Worm (Caenorhabditis elegans) whole organism, young adult: ENCODE results near the gene F59G1.4.

ENCODE experiments used
- F22D6.2 ChIP-seq: sonication (generic microtip); optimal IDR thresholded peaks from 2 replicates; lab custom pipeline; 2016; ENCODE audit warnings: mild to moderate bottlenecking, missing genetic modification characterization, missing compliant biosample characterization
- F23B12.7 ChIP-seq: sonication (generic microtip); optimal IDR thresholded peaks from 2 replicates; lab custom pipeline; 2017; ENCODE audit warnings: missing genetic modification characterization, mild to moderate bottlenecking, missing compliant biosample characterization, antibody characterized with exemption, moderate library complexity; ENCODE audit not compliant: insufficient read depth
- F33H1.4 ChIP-seq: fragments of 200-800 bp; sonication (Bioruptor generic); IDR thresholded peaks from 2 replicates; pipeline ENCODE4 v1.3.6; 2022; ENCODE audit warnings: missing genetic modification reagents, missing genetic modification characterization, missing compliant biosample characterization
- Y53G8AR.9 ChIP-seq: fragments of 200-800 bp; sonication (Bioruptor generic); conservative IDR thresholded peaks from 2 replicates; pipeline ENCODE4 v1.3.6; 2022; ENCODE audit warnings: missing genetic modification reagents, missing genetic modification characterization, missing compliant biosample characterization
- Y56A3A.18 ChIP-seq: fragments of 200-800 bp; sonication (Bioruptor generic); IDR thresholded peaks from 2 replicates; pipeline ENCODE4 v1.3.6; 2022; ENCODE audit warnings: missing genetic modification reagents, missing genetic modification characterization, missing compliant biosample characterization
- ama-1 ChIP-seq, 3 experiments: fragments of 150-350 bp in 1 of 3; sonication (generic microtip) in 2 of 3; optimal IDR thresholded peaks; 2 replicates each; lab custom pipeline; 2014 to 2018; ENCODE audit warnings: missing biosample characterization in 2 of 3, missing genetic modification characterization in 2 of 3, missing genetic modification reagents in 2 of 3
- attf-3 ChIP-seq: fragments of 200-800 bp; sonication (Bioruptor generic); conservative IDR thresholded peaks from 2 replicates; pipeline ENCODE4 v1.3.6; 2022; ENCODE audit warnings: missing genetic modification reagents, missing genetic modification characterization, missing compliant biosample characterization
- cebp-1 ChIP-seq, 2 experiments: fragments of 200-800 bp in 1 of 2; sonication (Bioruptor generic) in 1 of 2; sonication (generic microtip) in 1 of 2; IDR thresholded peaks in 1 of 2; optimal IDR thresholded peaks in 1 of 2; 2 replicates each; pipeline versions ENCODE4 v1.3.6 to Lab custom; 2017 to 2022; ENCODE audit warnings: missing compliant biosample characterization in 2 of 2, missing genetic modification characterization in 2 of 2, mild to moderate bottlenecking in 1 of 2, missing genetic modification reagents in 1 of 2, moderate library complexity in 1 of 2
- ceh-100 ChIP-seq: fragments of 200-800 bp; sonication (Bioruptor generic); IDR thresholded peaks from 2 replicates; pipeline ENCODE4 v1.3.6; 2022; ENCODE audit warnings: missing genetic modification reagents, missing genetic modification characterization, missing compliant biosample characterization
- ceh-40 ChIP-seq: fragments of 200-800 bp; sonication (Bioruptor generic); IDR thresholded peaks from 2 replicates; pipeline ENCODE4 v1.3.6; 2022; ENCODE audit warnings: missing genetic modification characterization, missing compliant biosample characterization
- ceh-91 ChIP-seq: fragments of 200-800 bp; sonication (Bioruptor generic); IDR thresholded peaks from 2 replicates; pipeline ENCODE4 v1.3.6; 2022; ENCODE audit warnings: missing genetic modification reagents, missing genetic modification characterization, missing compliant biosample characterization
- die-1 ChIP-seq: sonication (generic microtip); optimal IDR thresholded peaks from 2 replicates; lab custom pipeline; 2016; ENCODE audit warnings: missing genotype, mild to moderate bottlenecking, missing genetic modification characterization, missing compliant biosample characterization
- dox-1 ChIP-seq: fragments of 200-800 bp; sonication (Bioruptor generic); IDR thresholded peaks from 2 replicates; pipeline ENCODE4 v1.3.6; 2022; ENCODE audit warnings: missing genetic modification reagents, missing genetic modification characterization, missing compliant biosample characterization
- dpff-1 ChIP-seq: sonication (generic microtip); optimal IDR thresholded peaks from 2 replicates; lab custom pipeline; 2017; ENCODE audit warnings: mild to moderate bottlenecking, missing genetic modification characterization, missing compliant biosample characterization
- ets-4 ChIP-seq: fragments of 200-800 bp; sonication (Bioruptor generic); optimal IDR thresholded peaks from 2 replicates; lab custom pipeline; 2018; ENCODE audit warnings: mild to moderate bottlenecking, missing genetic modification characterization, missing compliant biosample characterization
- hlh-12 ChIP-seq: sonication (generic microtip); optimal IDR thresholded peaks from 2 replicates; lab custom pipeline; 2016; ENCODE audit warnings: missing genetic modification characterization, missing compliant biosample characterization
- hmg-1.2 ChIP-seq: fragments of 200-800 bp; sonication (Bioruptor generic); IDR thresholded peaks from 2 replicates; pipeline ENCODE4 v1.3.6; 2022; ENCODE audit warnings: missing genetic modification reagents, missing genetic modification characterization, missing compliant biosample characterization
- lin-40 ChIP-seq: sonication (generic microtip); optimal IDR thresholded peaks from 2 replicates; lab custom pipeline; 2016; ENCODE audit warnings: missing genetic modification characterization, mild to moderate bottlenecking, missing compliant biosample characterization, missing genotype, missing genetic modification reagents
- lsl-1 ChIP-seq: fragments of 200-800 bp; sonication (Bioruptor generic); optimal IDR thresholded peaks from 2 replicates; lab custom pipeline; 2018; ENCODE audit warnings: mild to moderate bottlenecking, missing genetic modification characterization, moderate library complexity, missing compliant biosample characterization
- madf-6 ChIP-seq: fragments of 200-800 bp; sonication (Bioruptor generic); IDR thresholded peaks from 2 replicates; pipeline ENCODE4 v1.3.6; 2022; ENCODE audit warnings: missing genetic modification reagents, missing genetic modification characterization, missing compliant biosample characterization
- nhr-80 ChIP-seq: sonication (generic microtip); optimal IDR thresholded peaks from 2 replicates; lab custom pipeline; 2016; ENCODE audit warnings: missing genetic modification characterization, missing compliant biosample characterization
- repo-1 ChIP-seq: sonication (generic microtip); optimal IDR thresholded peaks from 2 replicates; lab custom pipeline; 2017; ENCODE audit warnings: mild to moderate bottlenecking, missing genetic modification characterization, missing compliant biosample characterization
- rpc-1 ChIP-seq, 2 experiments: fragments of 150-350 bp in 1 of 2; sonication (generic microtip) in 1 of 2; optimal IDR thresholded peaks; 2 replicates each; lab custom pipeline; 2014 to 2018; ENCODE audit warnings: missing biosample characterization in 1 of 2, missing genetic modification characterization in 1 of 2, missing genetic modification reagents in 1 of 2, missing genotype in 1 of 2
- snpc-3.4 ChIP-seq: sonication (generic microtip); optimal IDR thresholded peaks from 2 replicates; lab custom pipeline; 2017; ENCODE audit warnings: missing genetic modification characterization, mild to moderate bottlenecking, missing compliant biosample characterization, antibody characterized with exemption, moderate library complexity, missing genotype, missing genetic modification reagents
- snpc-4 ChIP-seq, 5 experiments: fragments of 150-350 bp in 1 of 5; sonication (generic microtip) in 4 of 5; optimal IDR thresholded peaks; 2 replicates each; lab custom pipeline; 2014 to 2018; ENCODE audit warnings: missing genetic modification characterization in 5 of 5, missing biosample characterization in 3 of 5, antibody characterized with exemption in 2 of 5, mild to moderate bottlenecking in 2 of 5, missing compliant biosample characterization in 2 of 5, missing genotype in 2 of 5, moderate library complexity in 2 of 5, missing genetic modification reagents in 1 of 5
- tbx-9 ChIP-seq: sonication (generic microtip); optimal IDR thresholded peaks from 2 replicates; lab custom pipeline; 2016; ENCODE audit warnings: borderline replicate concordance, missing genetic modification characterization, inconsistent platforms, missing compliant biosample characterization

F59G1.4 gene

ce11 chrII:5911939-5912523, 16.1 kb downstream of the F59G1.4 start (continued):
- no peak for TF ChIP-seq hlh-12
- TF ChIP-seq F33H1.4 (GFP tag; lab: Robert Waterston, UW), result no peak
- 0 out of 2 replicates have a peak, but pooled peaks have one; percentile 41 for TF ChIP-seq dox-1
- peak; percentile 43 for TF ChIP-seq ets-4 (GFP tag; lab: Kevin White, UChicago)
- TF ChIP-seq, all 124 proteins: peak for 7

- no peak for TF ChIP-seq dpff-1 (tag; lab: Kevin White, UChicago)
- TF ChIP-seq tbx-9 (tag; lab: Kevin White, UChicago), result no peak
- no peak for TF ChIP-seq ceh-40 (GFP tag; lab: Robert Waterston, UW)
- peak; percentile 50 for TF ChIP-seq nhr-80 (tag; lab: Kevin White, UChicago)
Measured at ce11 chrII:5913897-5914296, 17.9 kb downstream of the F59G1.4 start.

- 0 out of 2 replicates have a peak, but pooled peaks have one; percentile 57 for TF ChIP-seq Y53G8AR.9 (GFP tag; lab: Robert Waterston, UW)
- TF ChIP-seq F22D6.2 (tag; lab: Kevin White, UChicago), result no peak
- peak; percentile 2 for TF ChIP-seq lsl-1 (GFP tag; lab: Kevin White, UChicago)
- TF ChIP-seq snpc-3.4 (tag; lab: Kevin White, UChicago), result no peak
- peak; percentile 41 for TF ChIP-seq repo-1 (tag; lab: Kevin White, UChicago)
- 0 out of 2 replicates have a peak, but pooled peaks have one; percentile 22 for TF ChIP-seq madf-6 (GFP tag; lab: Robert Waterston, UW)
Measured at ce11 chrII:5917010-5917472, 21.1 kb downstream of the F59G1.4 start, which contains the start of gene frh-1. Gene frh-1, plus strand, starts transcription at chrII:5917422.

ce11 chrII:5918149-5918697, 22.3 kb downstream of the F59G1.4 start, which contains the start of gene ptp-2:
Gene ptp-2, plus strand, starts transcription at chrII:5918647.
- TF ChIP-seq ama-1 (optimal IDR thresholded peaks at IDR 0.05; lab: Kevin White, UChicago), result no peak
- TF ChIP-seq ama-1 (GFP tag; optimal IDR thresholded peaks at IDR 0.05; lab: Kevin White, UChicago), result peak in 1 of 2 experiments; percentile 19
- TF ChIP-seq cebp-1 (GFP tag; IDR thresholded peaks at IDR 0.05; lab: Robert Waterston, UW), result no peak
- peak; percentile 17 for TF ChIP-seq cebp-1 (tag; optimal IDR thresholded peaks at IDR 0.05; lab: Kevin White, UChicago)
- no peak for TF ChIP-seq snpc-4 (GFP tag; optimal IDR thresholded peaks at IDR 0.05; lab: Kevin White, UChicago)
- TF ChIP-seq snpc-4 (tag; optimal IDR thresholded peaks at IDR 0.05; lab: Kevin White, UChicago), result peak in 1 of 4 experiments; percentile 0
- no peak for TF ChIP-seq hmg-1.2 (GFP tag; lab: Robert Waterston, UW)
- TF ChIP-seq lin-40, result no peak
- peak; percentile 42 for TF ChIP-seq F23B12.7 (tag; lab: Kevin White, UChicago)
- TF ChIP-seq ceh-100 (GFP tag; lab: Robert Waterston, UW), result peak; percentile 75
- peak; percentile 95 for TF ChIP-seq attf-3 (GFP tag; lab: Robert Waterston, UW)
- no peak for TF ChIP-seq rpc-1 (optimal IDR thresholded peaks at IDR 0.05; lab: Kevin White, UChicago)
- no peak for TF ChIP-seq rpc-1 (tag; optimal IDR thresholded peaks at IDR 0.05; lab: Kevin White, UChicago)
- TF ChIP-seq, all 124 proteins: peak for 6

- no peak for TF ChIP-seq Y56A3A.18 (GFP tag; lab: Robert Waterston, UW)
- no peak for TF ChIP-seq die-1 (tag; lab: Kevin White, UChicago)
- peak; percentile 35 for TF ChIP-seq madf-6 (GFP tag; lab: Robert Waterston, UW)
- no peak for TF ChIP-seq ceh-91 (GFP tag; lab: Robert Waterston, UW)
Measured at ce11 chrII:5921620-5922019, 25.6 kb downstream of the F59G1.4 start, which contains the start of gene vrk-1. Gene vrk-1, plus strand, starts transcription at chrII:5921967.
